Fruit fly (Drosophila melanogaster) whole organism, embryonic: ENCODE measurements around the gene sisA.

ENCODE experiments used
- CG10209 ChIP-seq: fragments of 200-800 bp; sonication (Bioruptor generic); optimal IDR thresholded peaks from 3 replicates; lab custom pipeline; 2017; ENCODE audit warnings: missing biosample characterization, mild to moderate bottlenecking, missing genetic modification characterization, missing genetic modification reagents
- CG10979 ChIP-seq: fragments of 200-800 bp; sonication (Bioruptor generic); optimal IDR thresholded peaks from 2 replicates; lab custom pipeline; 2018; ENCODE audit warnings: missing biosample characterization, mild to moderate bottlenecking, missing genetic modification characterization, moderate library complexity
- CG11085 ChIP-seq: fragments of 200-800 bp; sonication (Bioruptor generic); IDR thresholded peaks from 2 replicates; pipeline ENCODE4 v1.3.6; 2022; ENCODE audit warnings: missing biosample characterization, missing genetic modification characterization
- CG13123 ChIP-seq: fragments of 200-800 bp; sonication (Bioruptor generic); optimal IDR thresholded peaks from 2 replicates; lab custom pipeline; 2016; ENCODE audit warnings: missing biosample characterization, missing genetic modification characterization
- CG15601 ChIP-seq: fragments of 200-800 bp; sonication (Bioruptor generic); optimal IDR thresholded peaks from 3 replicates; lab custom pipeline; 2019; ENCODE audit warnings: missing biosample characterization, mild to moderate bottlenecking, missing genetic modification characterization, moderate library complexity
- CG1603 ChIP-seq: fragments of 200-800 bp; sonication (Bioruptor generic); optimal IDR thresholded peaks from 2 replicates; lab custom pipeline; 2019; ENCODE audit warnings: missing biosample characterization, mild to moderate bottlenecking, missing genetic modification characterization, moderate library complexity
- CG17385 ChIP-seq: fragments of 200-800 bp; sonication (Bioruptor generic); optimal IDR thresholded peaks from 3 replicates; lab custom pipeline; 2018; ENCODE audit warnings: missing biosample characterization, mild to moderate bottlenecking, missing genetic modification characterization
- CG17612 ChIP-seq: fragments of 200-800 bp; sonication (Bioruptor generic); IDR thresholded peaks from 2 replicates; pipeline ENCODE4 v1.3.6; 2022; ENCODE audit warnings: missing biosample characterization, missing genetic modification characterization
- CG18262 ChIP-seq: fragments of 200-800 bp; optimal IDR thresholded peaks from 3 replicates; lab custom pipeline; 2019; ENCODE audit warnings: missing biosample characterization, mild to moderate bottlenecking, missing genetic modification characterization, moderate library complexity
- CG2120 ChIP-seq: fragments of 200-800 bp; sonication (Bioruptor generic); optimal IDR thresholded peaks from 3 replicates; lab custom pipeline; 2016; ENCODE audit warnings: missing biosample characterization, missing genetic modification characterization
- CG3726 ChIP-seq: fragments of 200-800 bp; sonication (Bioruptor generic); IDR thresholded peaks from 3 replicates; pipeline ENCODE4, ENCODE4 v1.3.6; 2022; ENCODE audit warnings: missing biosample characterization, missing genetic modification characterization
- CG7786 ChIP-seq: fragments of 200-800 bp; sonication (Bioruptor generic); optimal IDR thresholded peaks from 2 replicates; lab custom pipeline; 2016; ENCODE audit warnings: missing biosample characterization, missing genetic modification characterization
- CG7839 ChIP-seq: fragments of 200-800 bp; sonication (Bioruptor generic); optimal IDR thresholded peaks from 3 replicates; lab custom pipeline; 2018; ENCODE audit warnings: missing biosample characterization, mild to moderate bottlenecking, missing genetic modification characterization, moderate library complexity
- CG7928 ChIP-seq: fragments of 200-800 bp; sonication (Bioruptor generic); optimal IDR thresholded peaks from 2 replicates; lab custom pipeline; 2017; ENCODE audit warnings: missing biosample characterization, mild to moderate bottlenecking, missing genetic modification characterization
- CG7987 ChIP-seq: fragments of 200-800 bp; sonication (Bioruptor generic); optimal IDR thresholded peaks from 2 replicates; lab custom pipeline; 2018; ENCODE audit warnings: missing biosample characterization, mild to moderate bottlenecking, missing genetic modification characterization, moderate library complexity
- CG8388 ChIP-seq: fragments of 200-800 bp; sonication (Bioruptor generic); optimal IDR thresholded peaks from 2 replicates; lab custom pipeline; 2019; ENCODE audit warnings: missing biosample characterization, mild to moderate bottlenecking, missing genetic modification characterization, moderate library complexity
- CG9215 ChIP-seq: fragments of 200-800 bp; sonication (Bioruptor generic); IDR thresholded peaks from 2 replicates; pipeline ENCODE4 v1.3.6; 2022; ENCODE audit warnings: missing biosample characterization, missing genetic modification characterization
- CG9437 ChIP-seq: fragments of 200-800 bp; sonication (Bioruptor generic); optimal IDR thresholded peaks from 2 replicates; lab custom pipeline; 2018; ENCODE audit warnings: missing biosample characterization, mild to moderate bottlenecking, missing genetic modification characterization
- CG9727 ChIP-seq: fragments of 200-800 bp; sonication (Bioruptor generic); optimal IDR thresholded peaks from 3 replicates; lab custom pipeline; 2017; ENCODE audit warnings: missing biosample characterization, mild to moderate bottlenecking, missing genetic modification characterization
- Gug ChIP-seq: fragments of 200-800 bp; sonication (Bioruptor generic); IDR thresholded peaks from 4 replicates; pipeline ENCODE4 v1.3.6; 2022; ENCODE audit warnings: missing biosample characterization, missing genetic modification characterization
- Hr51 ChIP-seq, 2 experiments: fragments of 200-800 bp; sonication (Bioruptor generic); optimal IDR thresholded peaks; 2 replicates in 1 of 2; 3 replicates in 1 of 2; lab custom pipeline; 2016 to 2018; ENCODE audit warnings: missing biosample characterization in 2 of 2, missing genetic modification characterization in 2 of 2, mild to moderate bottlenecking in 1 of 2, moderate library complexity in 1 of 2
- Hsf ChIP-seq: fragments of 200-800 bp; sonication (Bioruptor generic); optimal IDR thresholded peaks from 3 replicates; lab custom pipeline; 2016; ENCODE audit warnings: missing biosample characterization, missing genetic modification characterization
- NFAT ChIP-seq: fragments of 200-800 bp; sonication (Bioruptor generic); IDR thresholded peaks from 2 replicates; pipeline ENCODE4 v1.3.6; 2022; ENCODE audit warnings: missing biosample characterization, missing genetic modification characterization
- Nf-YB ChIP-seq: fragments of 200-800 bp; sonication (Bioruptor generic); optimal IDR thresholded peaks from 3 replicates; lab custom pipeline; 2019; ENCODE audit warnings: missing biosample characterization, mild to moderate bottlenecking, missing genetic modification characterization, moderate library complexity
- Oaz ChIP-seq: fragments of 200-800 bp; sonication (Bioruptor generic); IDR thresholded peaks from 2 replicates; pipeline ENCODE4 v1.3.6; 2022; ENCODE audit warnings: missing biosample characterization, missing genetic modification characterization
- Sry-β ChIP-seq: fragments of 200-800 bp; sonication (Bioruptor generic); optimal IDR thresholded peaks from 2 replicates; lab custom pipeline; 2018; ENCODE audit warnings: missing biosample characterization, mild to moderate bottlenecking, missing genetic modification characterization, moderate library complexity
- al ChIP-seq: fragments of 200-800 bp; sonication (Bioruptor generic); IDR thresholded peaks from 2 replicates; pipeline ENCODE4 v1.3.6; 2022; ENCODE audit warnings: missing biosample characterization, missing genetic modification characterization
- cas ChIP-seq: fragments of 200-800 bp; sonication (Bioruptor generic); IDR thresholded peaks from 2 replicates; pipeline ENCODE4 v1.3.6; 2022; ENCODE audit warnings: missing biosample characterization, missing genetic modification characterization
- ewg ChIP-seq: fragments of 200-800 bp; sonication (Bioruptor generic); optimal IDR thresholded peaks from 3 replicates; lab custom pipeline; 2017; ENCODE audit warnings: mild to moderate bottlenecking, missing biosample characterization, missing genetic modification reagents, missing genetic modification characterization
- fd96Cb ChIP-seq: fragments of 200-800 bp; sonication (Bioruptor generic); optimal IDR thresholded peaks from 2 replicates; lab custom pipeline; 2018; ENCODE audit warnings: missing biosample characterization, mild to moderate bottlenecking, missing genetic modification characterization, moderate library complexity
- gem ChIP-seq: fragments of 200-800 bp; sonication (Bioruptor generic); optimal IDR thresholded peaks from 2 replicates; lab custom pipeline; 2019; ENCODE audit warnings: missing biosample characterization, mild to moderate bottlenecking, missing genetic modification characterization, moderate library complexity
- grau ChIP-seq: fragments of 200-800 bp; optimal IDR thresholded peaks from 3 replicates; lab custom pipeline; 2019; ENCODE audit warnings: missing biosample characterization, mild to moderate bottlenecking, missing genetic modification characterization, moderate library complexity
- ind ChIP-seq: fragments of 200-800 bp; sonication (Bioruptor generic); optimal IDR thresholded peaks from 3 replicates; lab custom pipeline; 2016; ENCODE audit warnings: missing biosample characterization, missing genetic modification characterization
- inv ChIP-seq: fragments of 200-800 bp; sonication (Bioruptor generic); IDR thresholded peaks from 2 replicates; pipeline ENCODE4 v1.3.6; 2022; ENCODE audit warnings: missing biosample characterization, missing genetic modification characterization; ENCODE audit not compliant: partially characterized antibody
- kni ChIP-seq: fragments of 200-800 bp; sonication (Bioruptor generic); optimal IDR thresholded peaks from 3 replicates; lab custom pipeline; 2017; ENCODE audit warnings: mild to moderate bottlenecking, missing biosample characterization, missing genetic modification reagents, missing genetic modification characterization
- lbe ChIP-seq: fragments of 200-800 bp; sonication (Bioruptor generic); optimal IDR thresholded peaks from 2 replicates; lab custom pipeline; 2016; ENCODE audit warnings: missing biosample characterization, mild to moderate bottlenecking, missing genetic modification characterization
- mam ChIP-seq: fragments of 200-800 bp; sonication (Bioruptor generic); optimal IDR thresholded peaks from 3 replicates; lab custom pipeline; 2016; ENCODE audit warnings: missing biosample characterization, missing genetic modification characterization
- nerfin-1 ChIP-seq: fragments of 200-800 bp; sonication (Bioruptor generic); optimal IDR thresholded peaks from 3 replicates; lab custom pipeline; 2019; ENCODE audit warnings: missing biosample characterization, mild to moderate bottlenecking, missing genetic modification characterization, moderate library complexity
- nmo ChIP-seq: fragments of 200-800 bp; sonication (Bioruptor generic); optimal IDR thresholded peaks from 2 replicates; lab custom pipeline; 2018; ENCODE audit warnings: missing biosample characterization, mild to moderate bottlenecking, missing genetic modification characterization, moderate library complexity
- otp ChIP-seq: fragments of 200-800 bp; sonication (Bioruptor generic); IDR thresholded peaks from 3 replicates; pipeline ENCODE4, ENCODE4 v1.3.6; 2022; ENCODE audit warnings: missing biosample characterization, missing genetic modification characterization
- prd ChIP-seq, 3 experiments: fragments of >200 bp in 2 of 3; fragments of 200-800 bp in 1 of 3; sonication (Bioruptor generic) in 1 of 3; optimal IDR thresholded peaks in 2 of 3; IDR thresholded peaks in 1 of 3; 2 replicates in 2 of 3; 3 replicates in 1 of 3; pipeline versions ENCODE4 v1.3.6 to Lab custom; 2017 to 2022; ENCODE audit warnings: missing biosample characterization in 1 of 3, missing genetic modification characterization in 1 of 3
- pros ChIP-seq: fragments of 200-800 bp; sonication (Bioruptor generic); optimal IDR thresholded peaks from 3 replicates; lab custom pipeline; 2019; ENCODE audit warnings: missing biosample characterization, mild to moderate bottlenecking, missing genetic modification characterization, moderate library complexity
- ranshi ChIP-seq: fragments of 200-800 bp; sonication (Bioruptor generic); IDR thresholded peaks from 2 replicates; pipeline ENCODE4 v1.3.6; 2022; ENCODE audit warnings: missing biosample characterization, missing genetic modification characterization
- run ChIP-seq: fragments of 200-800 bp; sonication (Bioruptor generic); optimal IDR thresholded peaks from 3 replicates; lab custom pipeline; 2018; ENCODE audit warnings: missing biosample characterization, mild to moderate bottlenecking, missing genetic modification characterization
- seq ChIP-seq: fragments of 200-800 bp; sonication (Bioruptor generic); IDR thresholded peaks from 2 replicates; pipeline ENCODE4 v1.3.6; 2022; ENCODE audit warnings: missing biosample characterization, missing genetic modification characterization
- sima ChIP-seq: fragments of 200-800 bp; sonication (Bioruptor generic); optimal IDR thresholded peaks from 2 replicates; lab custom pipeline; 2016; ENCODE audit warnings: missing biosample characterization, missing genetic modification characterization
- stwl ChIP-seq: fragments of 200-800 bp; sonication (Bioruptor generic); optimal IDR thresholded peaks from 3 replicates; lab custom pipeline; 2018; ENCODE audit warnings: missing biosample characterization, mild to moderate bottlenecking, missing genetic modification characterization, moderate library complexity
- vnd ChIP-seq: fragments of 200-800 bp; sonication (Bioruptor generic); IDR thresholded peaks from 3 replicates; pipeline ENCODE4 v1.3.6; 2022; ENCODE audit warnings: missing biosample characterization, missing genetic modification characterization; ENCODE audit not compliant: partially characterized antibody
- vvl ChIP-seq: fragments of 200-800 bp; sonication (Bioruptor generic); IDR thresholded peaks from 2 replicates; pipeline ENCODE4 v1.3.6; 2022; ENCODE audit warnings: missing biosample characterization, missing genetic modification characterization

sisA gene

DNA sequence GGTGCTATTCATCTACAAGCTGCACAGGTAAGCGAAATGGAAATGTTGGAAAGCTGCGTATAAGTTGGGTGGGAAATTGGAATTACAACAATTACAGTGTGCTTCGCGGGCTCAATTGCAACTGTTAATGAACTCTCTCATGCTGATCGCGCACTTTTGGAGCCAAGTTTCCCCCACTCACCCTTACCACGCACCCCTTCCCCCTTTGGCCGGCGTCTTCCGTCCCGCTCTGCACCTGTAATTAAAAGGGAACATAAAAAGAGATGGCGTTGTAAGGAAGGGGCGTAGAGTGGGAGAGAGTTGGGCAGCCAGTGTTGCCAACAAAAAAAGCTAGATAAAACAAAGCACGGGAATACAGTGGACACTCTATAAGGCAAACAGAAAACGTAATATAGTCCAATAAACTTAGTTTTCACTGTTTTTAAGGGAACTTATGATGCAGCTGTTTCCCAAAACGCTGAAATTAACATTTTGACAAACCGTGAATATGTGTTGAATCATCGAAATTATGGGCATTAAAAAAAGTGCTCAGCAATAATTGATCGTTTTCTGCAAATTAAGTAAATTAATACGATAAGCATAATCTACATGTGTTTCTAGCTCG lies 18.7 kb upstream of the sisA start (continued):
- TF ChIP-seq grau (tag; lab: Kevin White, UChicago) (peak; percentile 87), prd (optimal IDR thresholded peaks at IDR 0.05; lab: Kevin White, UChicago) (no peak), prd (GFP tag; IDR thresholded peaks at IDR 0.05; lab: Robert Waterston, UW) (peak; percentile 50; the same call in 2 of the 3 replicates), CG7928 (GFP tag; lab: Kevin White, UChicago) (no peak), CG10209 (GFP tag; lab: Kevin White, UChicago) (no peak), nmo (peak; percentile 7), Hr51 (GFP tag; optimal IDR thresholded peaks at IDR 0.05; lab: Kevin White, UChicago) (peak in 1 of 2 experiments; percentile 13), NFAT (GFP tag; lab: Robert Waterston, UW) (no peak), kni (GFP tag; lab: Kevin White, UChicago) (peak; percentile 22), Sry-β (GFP tag; lab: Kevin White, UChicago) (peak; percentile 84), ind (GFP tag; lab: Kevin White, UChicago) (peak; percentile 24), ewg (GFP tag; lab: Kevin White, UChicago) (no peak), run (tag; lab: Kevin White, UChicago) (no peak), nerfin-1 (no peak), cas (GFP tag; lab: Robert Waterston, UW) (no peak), vnd (GFP tag; lab: Robert Waterston, UW) (no peak), CG15601 (peak; percentile 5), Hsf (GFP tag; lab: Kevin White, UChicago) (no peak), CG2120 (peak; percentile 41), Oaz (GFP tag; lab: Robert Waterston, UW) (no peak), stwl (no peak), CG18262 (tag; lab: Kevin White, UChicago) (peak; percentile 41), CG3726 (GFP tag; lab: Robert Waterston, UW) (no peak), seq (GFP tag; lab: Robert Waterston, UW) (0 out of 2 replicates have a peak, but pooled peaks have one; percentile 16), otp (GFP tag; lab: Robert Waterston, UW) (no peak), ranshi (GFP tag; lab: Robert Waterston, UW) (peak; percentile 12; the same call in 1 of the 2 replicates), CG7987 (GFP tag; lab: Kevin White, UChicago) (no peak), inv (GFP tag; lab: Robert Waterston, UW) (no peak), CG9215 (peak; percentile 66), CG8388 (peak; percentile 23), lbe (GFP tag; lab: Kevin White, UChicago) (no peak), CG11085 (GFP tag; lab: Robert Waterston, UW) (no peak), CG9727 (peak; percentile 4), CG9437 (GFP tag; lab: Kevin White, UChicago) (peak; percentile 14), CG13123 (GFP tag; lab: Kevin White, UChicago) (no peak), CG7786 (GFP tag; lab: Kevin White, UChicago) (peak; percentile 12), CG17612 (GFP tag; lab: Robert Waterston, UW) (no peak), vvl (GFP tag; lab: Robert Waterston, UW) (peak; percentile 13; the same call in 1 of the 2 replicates), gem (tag; lab: Kevin White, UChicago) (peak; percentile 43), mam (GFP tag; lab: Kevin White, UChicago) (peak; percentile 13), sima (GFP tag; lab: Kevin White, UChicago) (no peak), Gug (GFP tag; lab: Robert Waterston, UW) (peak; percentile 2; the same call in 1 of the 4 replicates), CG7839 (tag; lab: Kevin White, UChicago) (peak; percentile 2), Nf-YB (GFP tag; lab: Kevin White, UChicago) (no peak), al (GFP tag; lab: Robert Waterston, UW) (no peak), CG1603 (peak; percentile 19), pros (GFP tag; lab: Kevin White, UChicago) (peak; percentile 7), CG10979 (tag; lab: Kevin White, UChicago) (peak; percentile 24), fd96Cb (tag; lab: Kevin White, UChicago) (peak; percentile 17), CG17385 (GFP tag; lab: Kevin White, UChicago) (no peak)
